Fruit fly (Drosophila melanogaster): ENCODE results near the gene wnd.

DNA sequence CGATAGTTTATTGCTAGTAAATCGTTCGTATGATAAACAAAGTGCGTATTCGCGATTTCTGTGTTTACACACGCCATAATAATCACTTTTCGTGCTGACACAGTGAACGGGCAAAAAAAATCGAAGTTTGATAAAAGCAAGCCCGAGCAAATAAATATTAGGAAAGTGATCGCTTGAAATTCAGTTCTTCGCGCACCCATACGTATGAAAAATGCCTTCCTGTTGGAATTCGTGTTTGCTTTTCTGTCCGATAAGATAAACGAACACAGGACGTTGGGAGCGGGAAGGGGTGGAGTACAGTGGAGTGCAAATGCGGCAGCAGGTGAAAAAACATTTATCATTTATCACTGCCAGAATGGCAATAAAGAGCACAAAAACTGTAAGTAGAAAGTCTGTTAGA is 4.9 kb downstream of the wnd start:
- peak; percentile 47 for TF ChIP-seq OdsH (GFP tag; optimal IDR thresholded peaks at IDR 0.05)
- TF ChIP-seq Abd-B (GFP tag; optimal IDR thresholded peaks at IDR 0.05) = no peak
- no peak for TF ChIP-seq usp (GFP tag; optimal IDR thresholded peaks at IDR 0.05)
- TF ChIP-seq Sp1 (GFP tag; optimal IDR thresholded peaks at IDR 0.05) = no peak
- peak; percentile 81 for TF ChIP-seq h (GFP tag; optimal IDR thresholded peaks at IDR 0.05)
- TF ChIP-seq fru (GFP tag; optimal IDR thresholded peaks at IDR 0.05) = peak; percentile 45
- peak in 1 of 2 experiments; percentile 48 for TF ChIP-seq foxo (GFP tag; optimal IDR thresholded peaks at IDR 0.05)
- TF ChIP-seq Jra (GFP tag; optimal IDR thresholded peaks at IDR 0.05) = peak; percentile 64
- TF ChIP-seq lola (GFP tag; optimal IDR thresholded peaks at IDR 0.05) = no peak
- TF ChIP-seq Hr78 (GFP tag; optimal IDR thresholded peaks at IDR 0.05) = no peak
- TF ChIP-seq CG32264 (GFP tag; optimal IDR thresholded peaks at IDR 0.05) = peak; percentile 42
- TF ChIP-seq Rel (GFP tag; optimal IDR thresholded peaks at IDR 0.05) = no peak
- peak; percentile 51 for TF ChIP-seq Rel (tag; optimal IDR thresholded peaks at IDR 0.05)
- TF ChIP-seq Mio (GFP tag; optimal IDR thresholded peaks at IDR 0.05) = no peak
- peak; percentile 31 for TF ChIP-seq ey (GFP tag; optimal IDR thresholded peaks at IDR 0.05)

All from whole organism, wandering third instar larva.